Worm (Caenorhabditis elegans) whole organism, early embryonic: ENCODE results near the gene lfi-1.

Source experiments
- B0310.2 ChIP-seq: sonication (generic microtip); optimal IDR thresholded peaks from 2 replicates; lab custom pipeline; 2016; ENCODE audit warnings: mild to moderate bottlenecking, missing genetic modification characterization, missing compliant biosample characterization
- F13C5.2 ChIP-seq: sonication (generic microtip); optimal IDR thresholded peaks from 2 replicates; lab custom pipeline; 2017; ENCODE audit warnings: mild to moderate bottlenecking, missing genetic modification characterization, inconsistent platforms, missing compliant biosample characterization
- aly-1 ChIP-seq: sonication (generic microtip); optimal IDR thresholded peaks from 2 replicates; lab custom pipeline; 2016; ENCODE audit warnings: missing genetic modification characterization, missing compliant biosample characterization
- ama-1 ChIP-seq: fragments of 150-350 bp; optimal IDR thresholded peaks from 2 replicates; lab custom pipeline; 2014
- ceh-13 ChIP-seq: fragments of 200-800 bp; sonication (Bioruptor generic); optimal IDR thresholded peaks from 2 replicates; lab custom pipeline; 2018; ENCODE audit warnings: mild to moderate bottlenecking, missing genetic modification characterization, missing compliant biosample characterization
- ceh-36 ChIP-seq: sonication (generic microtip); optimal IDR thresholded peaks from 2 replicates; lab custom pipeline; 2016; ENCODE audit warnings: missing genetic modification characterization, inconsistent platforms, missing compliant biosample characterization
- ets-7 ChIP-seq: sonication (generic microtip); optimal IDR thresholded peaks from 2 replicates; lab custom pipeline; 2016; ENCODE audit warnings: missing genotype, missing genetic modification characterization, missing compliant biosample characterization
- flt-1 ChIP-seq: fragments of 200-800 bp; sonication (Bioruptor generic); IDR thresholded peaks from 2 replicates; pipeline ENCODE4 v1.3.6; 2022; ENCODE audit warnings: missing genetic modification characterization, missing compliant biosample characterization
- hmbx-1 ChIP-seq: sonication (generic microtip); optimal IDR thresholded peaks from 2 replicates; lab custom pipeline; 2016; ENCODE audit warnings: mild to moderate bottlenecking, missing genetic modification characterization, missing compliant biosample characterization
- hmg-4 ChIP-seq: fragments of 200-800 bp; sonication (Bioruptor generic); optimal IDR thresholded peaks from 2 replicates; lab custom pipeline; 2018; ENCODE audit warnings: mild to moderate bottlenecking, missing genetic modification characterization, missing compliant biosample characterization
- hnd-1 ChIP-seq: sonication (generic microtip); optimal IDR thresholded peaks from 2 replicates; lab custom pipeline; 2016; ENCODE audit warnings: missing genetic modification characterization, missing compliant biosample characterization
- pes-1 ChIP-seq: fragments of 200-800 bp; sonication (Bioruptor generic); IDR thresholded peaks from 2 replicates; pipeline ENCODE4 v1.3.6; 2022; ENCODE audit warnings: missing genetic modification reagents, missing genetic modification characterization, missing compliant biosample characterization
- scrt-1 ChIP-seq: fragments of 200-800 bp; sonication (Bioruptor generic); IDR thresholded peaks from 2 replicates; pipeline ENCODE4 v1.3.6; 2022; ENCODE audit warnings: missing genetic modification characterization, missing compliant biosample characterization
- sea-1 ChIP-seq: fragments of 200-800 bp; sonication (Bioruptor generic); conservative IDR thresholded peaks from 2 replicates; pipeline ENCODE4 v1.3.6; 2022; ENCODE audit warnings: missing genetic modification characterization, missing compliant biosample characterization
- tbx-11 ChIP-seq: fragments of 200-800 bp; sonication (Bioruptor generic); IDR thresholded peaks from 2 replicates; pipeline ENCODE4 v1.3.6; 2022; ENCODE audit warnings: missing genetic modification characterization, missing compliant biosample characterization
- tbx-37 ChIP-seq: fragments of 200-800 bp; sonication (Bioruptor generic); conservative IDR thresholded peaks from 2 replicates; pipeline ENCODE4 v1.3.6; 2022; ENCODE audit warnings: missing genetic modification reagents, missing genetic modification characterization, missing compliant biosample characterization
- tra-4 ChIP-seq: sonication (generic microtip); optimal IDR thresholded peaks from 2 replicates; lab custom pipeline; 2017; ENCODE audit warnings: missing genetic modification characterization, missing compliant biosample characterization

Gene lfi-1

ce11 chrX:4965592-4965991 is 11.0 kb upstream of the lfi-1 start:
- TF ChIP-seq ets-7 (tag; lab: Kevin White, UChicago) (no peak), tra-4 (tag; lab: Kevin White, UChicago) (no peak), flt-1 (no peak), tbx-11 (GFP tag; lab: Robert Waterston, UW) (no peak), tbx-37 (GFP tag; lab: Robert Waterston, UW) (no peak), hnd-1 (no peak), aly-1 (tag; lab: Kevin White, UChicago) (no peak), pes-1 (GFP tag; lab: Robert Waterston, UW) (no peak), ceh-36 (tag; lab: Kevin White, UChicago) (no peak), sea-1 (GFP tag; lab: Robert Waterston, UW) (no peak), scrt-1 (GFP tag; lab: Robert Waterston, UW) (no peak), ceh-13 (no peak), hmg-4 (GFP tag; lab: Kevin White, UChicago) (no peak), B0310.2 (tag; lab: Kevin White, UChicago) (no peak), hmbx-1 (tag; lab: Kevin White, UChicago) (no peak), ama-1 (no peak), F13C5.2 (tag; lab: Kevin White, UChicago) (no peak)

ce11 chrX:4969228-4969627 is 7.4 kb upstream of the lfi-1 start, which contains the start of gene M03F4.6:
TSS of gene M03F4.6 (minus strand) at chrX:4969328.
- TF ChIP-seq sea-1 (GFP tag; lab: Robert Waterston, UW) (0 out of 2 replicates have a peak, but pooled peaks have one; percentile 68), F13C5.2 (tag; lab: Kevin White, UChicago) (no peak), tra-4 (tag; lab: Kevin White, UChicago) (no peak), tbx-37 (GFP tag; lab: Robert Waterston, UW) (no peak), ama-1 (peak; percentile 39), scrt-1 (GFP tag; lab: Robert Waterston, UW) (no peak)

- TF ChIP-seq tra-4 (tag; lab: Kevin White, UChicago), result no peak
- TF ChIP-seq tbx-11 (GFP tag; lab: Robert Waterston, UW), result no peak
- no peak for TF ChIP-seq B0310.2 (tag; lab: Kevin White, UChicago)
- no peak for TF ChIP-seq aly-1 (tag; lab: Kevin White, UChicago)
- TF ChIP-seq hnd-1, result no peak
- TF ChIP-seq hmg-4 (GFP tag; lab: Kevin White, UChicago), result no peak
- no peak for TF ChIP-seq ets-7 (tag; lab: Kevin White, UChicago)
- no peak for TF ChIP-seq sea-1 (GFP tag; lab: Robert Waterston, UW)
- TF ChIP-seq pes-1 (GFP tag; lab: Robert Waterston, UW), result no peak
- no peak for TF ChIP-seq ceh-36 (tag; lab: Kevin White, UChicago)
- TF ChIP-seq scrt-1 (GFP tag; lab: Robert Waterston, UW), result no peak
- TF ChIP-seq ama-1, result no peak
- TF ChIP-seq hmbx-1 (tag; lab: Kevin White, UChicago), result no peak
- TF ChIP-seq F13C5.2 (tag; lab: Kevin White, UChicago), result no peak
- TF ChIP-seq tbx-37 (GFP tag; lab: Robert Waterston, UW), result no peak
- TF ChIP-seq flt-1, result no peak
- no peak for TF ChIP-seq ceh-13
Observed at ce11 chrX:4970863-4971345, 5.7 kb upstream of the lfi-1 start, which contains the start of gene calu-1. TSS of gene calu-1 (minus strand) at chrX:4970913.

DNA sequence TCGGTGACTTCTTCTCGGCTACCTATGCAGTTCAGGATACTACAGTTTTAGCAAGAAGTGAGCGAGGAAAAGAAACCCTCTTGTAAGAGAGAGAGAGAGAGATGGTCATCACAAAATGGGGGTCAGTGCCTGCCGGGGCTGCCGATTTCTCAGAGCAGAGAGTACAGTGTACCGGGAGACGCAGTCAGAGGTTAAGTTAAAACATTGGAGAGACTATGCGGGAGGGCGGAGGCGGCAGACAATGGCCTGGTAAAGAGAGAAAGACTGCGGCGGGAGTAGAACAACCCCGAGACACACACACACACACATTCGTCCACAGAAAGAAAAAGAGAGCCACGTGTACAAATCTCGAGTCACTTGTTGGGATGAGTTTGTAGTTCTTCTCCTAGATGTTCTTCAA is 5.2 kb upstream of the lfi-1 start:
- no peak for TF ChIP-seq hnd-1
- peak; percentile 46 for TF ChIP-seq tbx-37 (GFP tag; lab: Robert Waterston, UW)
- peak; percentile 78 for TF ChIP-seq aly-1 (tag; lab: Kevin White, UChicago)
- no peak for TF ChIP-seq flt-1
- peak; percentile 69 for TF ChIP-seq hmg-4 (GFP tag; lab: Kevin White, UChicago)
- no peak for TF ChIP-seq pes-1 (GFP tag; lab: Robert Waterston, UW)

ce11 chrX:4972039-4972581 is 4.5 kb upstream of the lfi-1 start:
- TF ChIP-seq pes-1 (GFP tag; lab: Robert Waterston, UW) (no peak), aly-1 (tag; lab: Kevin White, UChicago) (no peak), tbx-37 (GFP tag; lab: Robert Waterston, UW) (no peak), scrt-1 (GFP tag; lab: Robert Waterston, UW) (no peak), B0310.2 (tag; lab: Kevin White, UChicago) (no peak), sea-1 (GFP tag; lab: Robert Waterston, UW) (no peak), tra-4 (tag; lab: Kevin White, UChicago) (no peak), flt-1 (no peak), ets-7 (tag; lab: Kevin White, UChicago) (no peak), ceh-36 (tag; lab: Kevin White, UChicago) (no peak), hmg-4 (GFP tag; lab: Kevin White, UChicago) (no peak), tbx-11 (GFP tag; lab: Robert Waterston, UW) (no peak)

DNA sequence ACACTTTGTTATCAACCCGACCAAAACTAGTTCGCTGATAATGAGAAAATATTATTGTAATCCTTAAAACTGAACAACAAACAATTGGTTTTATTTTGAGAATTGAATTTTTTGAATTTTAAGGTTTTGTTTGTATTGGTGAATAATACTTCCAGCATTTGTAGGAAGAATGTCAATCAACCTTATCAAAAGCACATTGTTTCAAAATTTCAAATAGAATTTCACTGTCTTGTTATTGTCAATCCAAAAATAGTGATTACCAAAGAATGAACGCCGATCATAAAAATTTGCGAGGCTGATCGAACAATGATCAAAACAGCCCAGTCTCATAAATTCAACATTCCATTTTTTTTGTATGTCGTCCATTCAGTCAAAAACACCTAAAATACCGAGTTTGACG is 2.1 kb upstream of the lfi-1 start:
- TF ChIP-seq B0310.2 (tag; lab: Kevin White, UChicago), result no peak
- TF ChIP-seq scrt-1 (GFP tag; lab: Robert Waterston, UW), result no peak
- no peak for TF ChIP-seq F13C5.2 (tag; lab: Kevin White, UChicago)
- TF ChIP-seq ama-1, result no peak
- no peak for TF ChIP-seq ceh-13
- TF ChIP-seq tbx-11 (GFP tag; lab: Robert Waterston, UW), result no peak
- no peak for TF ChIP-seq tbx-37 (GFP tag; lab: Robert Waterston, UW)
- TF ChIP-seq hmg-4 (GFP tag; lab: Kevin White, UChicago), result no peak
- TF ChIP-seq flt-1, result no peak
- TF ChIP-seq sea-1 (GFP tag; lab: Robert Waterston, UW), result no peak

- TF ChIP-seq hmg-4 (GFP tag; lab: Kevin White, UChicago) (no peak), pes-1 (GFP tag; lab: Robert Waterston, UW) (no peak), scrt-1 (GFP tag; lab: Robert Waterston, UW) (no peak), ama-1 (no peak), hmbx-1 (tag; lab: Kevin White, UChicago) (no peak), sea-1 (GFP tag; lab: Robert Waterston, UW) (no peak), tbx-37 (GFP tag; lab: Robert Waterston, UW) (no peak), ets-7 (tag; lab: Kevin White, UChicago) (no peak), hnd-1 (no peak), flt-1 (no peak), tbx-11 (GFP tag; lab: Robert Waterston, UW) (no peak), ceh-13 (no peak), ceh-36 (tag; lab: Kevin White, UChicago) (no peak), F13C5.2 (tag; lab: Kevin White, UChicago) (no peak), B0310.2 (tag; lab: Kevin White, UChicago) (no peak)
Observed at ce11 chrX:4978103-4978502, 1.5 kb downstream of the lfi-1 start.
